Worm (Caenorhabditis elegans): Measurements from ENCODE around the gene D2007.1.
A peak's percentile ranks its signal among the peaks of the same experiment; 100 is the strongest.

D2007.1 gene

DNA sequence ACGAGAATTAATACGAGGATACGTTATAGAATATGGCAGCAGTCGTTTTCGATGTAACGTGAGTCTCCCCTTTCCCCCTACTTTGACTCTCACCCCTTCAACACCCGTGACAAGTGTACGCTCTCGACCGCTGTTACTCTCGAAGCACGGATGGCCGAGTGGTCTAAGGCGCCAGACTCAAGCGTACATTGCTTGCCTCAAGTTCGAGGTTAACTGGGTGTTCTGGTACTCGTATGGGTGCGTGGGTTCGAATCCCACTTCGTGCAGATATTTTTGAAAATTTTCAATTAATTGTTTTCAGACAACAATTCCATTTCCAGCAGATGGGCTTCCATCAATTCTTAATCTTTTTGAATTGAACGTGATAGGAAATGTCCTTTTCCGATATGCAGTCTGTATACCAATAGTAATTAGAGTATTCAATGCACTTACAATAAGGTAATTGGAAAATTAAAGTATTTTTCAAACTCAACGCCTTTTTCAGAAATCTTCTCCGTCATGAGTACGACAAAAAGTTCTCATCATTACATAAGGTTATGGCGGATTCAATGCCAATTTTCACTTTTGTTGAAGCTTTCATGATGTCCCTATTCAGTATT, 45.7 kb upstream of the D2007.1 start (continued):
- peak; percentile 64 for TF ChIP-seq Y53F4B.3 (GFP tag; IDR thresholded peaks at IDR 0.05)
- TF ChIP-seq tbp1 (GFP tag; optimal IDR thresholded peaks at IDR 0.05), result peak; percentile 99
- TF ChIP-seq lir-1 (GFP tag; conservative IDR thresholded peaks at IDR 0.05), result no peak
- peak; percentile 58; the same call in 1 of the 2 replicates for TF ChIP-seq rcor-1 (GFP tag; IDR thresholded peaks at IDR 0.05)
- TF ChIP-seq madf-8 (GFP tag; conservative IDR thresholded peaks at IDR 0.05), result peak; percentile 28; the same call in 1 of the 2 replicates
- TF ChIP-seq D2030.7 (GFP tag; IDR thresholded peaks at IDR 0.05), result peak; percentile 83
- TF ChIP-seq lsl-1 (GFP tag; optimal IDR thresholded peaks at IDR 0.05), result peak; percentile 57
- peak; percentile 61 for TF ChIP-seq K11D2.4 (GFP tag; IDR thresholded peaks at IDR 0.05)
- 0 out of 2 replicates have a peak, but pooled peaks have one; percentile 46 for TF ChIP-seq B0019.2 (GFP tag; conservative IDR thresholded peaks at IDR 0.05)
- peak; percentile 69; the same call in 1 of the 2 replicates for TF ChIP-seq attf-6 (GFP tag; IDR thresholded peaks at IDR 0.05)
- TF ChIP-seq aptf-3 (GFP tag; IDR thresholded peaks at IDR 0.05), result no peak
- peak; percentile 62 for TF ChIP-seq B0035.1 (tag; optimal IDR thresholded peaks at IDR 0.05)
- peak; percentile 30 for TF ChIP-seq F10E7.11 (tag; optimal IDR thresholded peaks at IDR 0.05)
- no peak for TF ChIP-seq ceh-58 (GFP tag; IDR thresholded peaks at IDR 0.05)
- peak; percentile 64; the same call in 1 of the 2 replicates for TF ChIP-seq attf-3 (GFP tag; conservative IDR thresholded peaks at IDR 0.05)
- peak; percentile 72 for TF ChIP-seq ekl-4 (GFP tag; IDR thresholded peaks at IDR 0.05)
- TF ChIP-seq F57C9.4 (tag; optimal IDR thresholded peaks at IDR 0.05), result no peak
- no peak for TF ChIP-seq let-526 (GFP tag; IDR thresholded peaks at IDR 0.05)
- TF ChIP-seq mxl-1 (tag; optimal IDR thresholded peaks at IDR 0.05), result peak; percentile 87
- peak; percentile 81 for TF ChIP-seq chd-7 (tag; optimal IDR thresholded peaks at IDR 0.05)
- 0 out of 2 replicates have a peak, but pooled peaks have one; percentile 30 for TF ChIP-seq Y67H2A.10 (GFP tag; conservative IDR thresholded peaks at IDR 0.05)
- peak; percentile 14 for TF ChIP-seq ztf-22 (GFP tag; optimal IDR thresholded peaks at IDR 0.05)
- peak; percentile 17 for TF ChIP-seq F22D6.2 (tag; optimal IDR thresholded peaks at IDR 0.05)
- TF ChIP-seq C06A6.2 (GFP tag; conservative IDR thresholded peaks at IDR 0.05), result 0 out of 2 replicates have a peak, but pooled peaks have one; percentile 18
- TF ChIP-seq madf-3 (GFP tag; IDR thresholded peaks at IDR 0.05), result no peak
- TF ChIP-seq ets-4 (GFP tag; optimal IDR thresholded peaks at IDR 0.05), result peak; percentile 65
- TF ChIP-seq dpff-1 (tag; optimal IDR thresholded peaks at IDR 0.05), result no peak

DNA sequence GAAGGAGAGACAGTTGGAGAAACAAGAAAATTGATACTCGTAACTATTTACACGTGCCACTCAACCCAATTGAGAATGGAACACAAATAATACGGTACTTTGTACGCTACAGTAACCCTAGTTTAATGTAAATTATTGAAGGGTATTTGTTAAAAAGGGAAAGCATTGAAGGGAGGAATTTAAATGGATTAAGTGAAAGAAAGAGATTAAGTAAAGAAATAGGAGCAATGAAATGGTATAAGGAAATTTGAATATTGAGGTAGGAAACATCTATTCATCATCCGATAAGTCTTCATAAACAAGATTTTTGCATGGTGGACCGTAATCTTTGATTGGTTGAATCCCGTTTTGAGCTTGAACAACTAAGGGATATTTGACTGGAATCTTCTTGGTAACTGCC, 43.9 kb upstream of the D2007.1 start:
- TF ChIP-seq ceh-79 (tag; optimal IDR thresholded peaks at IDR 0.05) (no peak), mes-4 (tag; optimal IDR thresholded peaks at IDR 0.05) (no peak), attf-5 (GFP tag; optimal IDR thresholded peaks at IDR 0.05) (no peak), snpc-1.1 (tag; optimal IDR thresholded peaks at IDR 0.05; ENCODE audit: insufficient read depth) (no peak), hrde-1 (tag; optimal IDR thresholded peaks at IDR 0.05; ENCODE audit: borderline replicate concordance) (no peak), efl-1 (GFP tag; optimal IDR thresholded peaks at IDR 0.05) (no peak), pbrm-1 (GFP tag; IDR thresholded peaks at IDR 0.05) (no peak), dpl-1 (GFP tag; optimal IDR thresholded peaks at IDR 0.05) (no peak), F55B11.4 (tag; optimal IDR thresholded peaks at IDR 0.05; ENCODE audit: borderline replicate concordance, insufficient read depth) (no peak), ama-1 (optimal IDR thresholded peaks at IDR 0.05) (no peak), ama-1 (GFP tag; optimal IDR thresholded peaks at IDR 0.05) (no peak), F37B4.10 (GFP tag; IDR thresholded peaks at IDR 0.05) (no peak), bed-1 (GFP tag; IDR thresholded peaks at IDR 0.05) (no peak)
